Worm (Caenorhabditis elegans) whole organism, early embryonic: ENCODE measurements around the gene Y44A6C.1.

Experiments used
- B0310.2 ChIP-seq: sonication (generic microtip); optimal IDR thresholded peaks from 2 replicates; lab custom pipeline; 2016; ENCODE audit warnings: mild to moderate bottlenecking, missing genetic modification characterization, missing compliant biosample characterization
- F13C5.2 ChIP-seq: sonication (generic microtip); optimal IDR thresholded peaks from 2 replicates; lab custom pipeline; 2017; ENCODE audit warnings: mild to moderate bottlenecking, missing genetic modification characterization, inconsistent platforms, missing compliant biosample characterization
- aly-1 ChIP-seq: sonication (generic microtip); optimal IDR thresholded peaks from 2 replicates; lab custom pipeline; 2016; ENCODE audit warnings: missing genetic modification characterization, missing compliant biosample characterization
- ama-1 ChIP-seq: fragments of 150-350 bp; optimal IDR thresholded peaks from 2 replicates; lab custom pipeline; 2014
- ceh-13 ChIP-seq: fragments of 200-800 bp; sonication (Bioruptor generic); optimal IDR thresholded peaks from 2 replicates; lab custom pipeline; 2018; ENCODE audit warnings: mild to moderate bottlenecking, missing genetic modification characterization, missing compliant biosample characterization
- ceh-36 ChIP-seq: sonication (generic microtip); optimal IDR thresholded peaks from 2 replicates; lab custom pipeline; 2016; ENCODE audit warnings: missing genetic modification characterization, inconsistent platforms, missing compliant biosample characterization
- ets-7 ChIP-seq: sonication (generic microtip); optimal IDR thresholded peaks from 2 replicates; lab custom pipeline; 2016; ENCODE audit warnings: missing genotype, missing genetic modification characterization, missing compliant biosample characterization
- flt-1 ChIP-seq: fragments of 200-800 bp; sonication (Bioruptor generic); IDR thresholded peaks from 2 replicates; pipeline ENCODE4 v1.3.6; 2022; ENCODE audit warnings: missing genetic modification characterization, missing compliant biosample characterization
- hmbx-1 ChIP-seq: sonication (generic microtip); optimal IDR thresholded peaks from 2 replicates; lab custom pipeline; 2016; ENCODE audit warnings: mild to moderate bottlenecking, missing genetic modification characterization, missing compliant biosample characterization
- hmg-4 ChIP-seq: fragments of 200-800 bp; sonication (Bioruptor generic); optimal IDR thresholded peaks from 2 replicates; lab custom pipeline; 2018; ENCODE audit warnings: mild to moderate bottlenecking, missing genetic modification characterization, missing compliant biosample characterization
- hnd-1 ChIP-seq: sonication (generic microtip); optimal IDR thresholded peaks from 2 replicates; lab custom pipeline; 2016; ENCODE audit warnings: missing genetic modification characterization, missing compliant biosample characterization
- pes-1 ChIP-seq: fragments of 200-800 bp; sonication (Bioruptor generic); IDR thresholded peaks from 2 replicates; pipeline ENCODE4 v1.3.6; 2022; ENCODE audit warnings: missing genetic modification reagents, missing genetic modification characterization, missing compliant biosample characterization
- scrt-1 ChIP-seq: fragments of 200-800 bp; sonication (Bioruptor generic); IDR thresholded peaks from 2 replicates; pipeline ENCODE4 v1.3.6; 2022; ENCODE audit warnings: missing genetic modification characterization, missing compliant biosample characterization
- sea-1 ChIP-seq: fragments of 200-800 bp; sonication (Bioruptor generic); conservative IDR thresholded peaks from 2 replicates; pipeline ENCODE4 v1.3.6; 2022; ENCODE audit warnings: missing genetic modification characterization, missing compliant biosample characterization
- tbx-11 ChIP-seq: fragments of 200-800 bp; sonication (Bioruptor generic); IDR thresholded peaks from 2 replicates; pipeline ENCODE4 v1.3.6; 2022; ENCODE audit warnings: missing genetic modification characterization, missing compliant biosample characterization
- tbx-37 ChIP-seq: fragments of 200-800 bp; sonication (Bioruptor generic); conservative IDR thresholded peaks from 2 replicates; pipeline ENCODE4 v1.3.6; 2022; ENCODE audit warnings: missing genetic modification reagents, missing genetic modification characterization, missing compliant biosample characterization
- tra-4 ChIP-seq: sonication (generic microtip); optimal IDR thresholded peaks from 2 replicates; lab custom pipeline; 2017; ENCODE audit warnings: missing genetic modification characterization, missing compliant biosample characterization

The Y44A6C.1 gene

ce11 chrV:20752609-20753102 lies 38.9 kb downstream of the Y44A6C.1 start, which contains the start of gene pha-4:
Gene pha-4 (plus strand): TSS chrV:20753052.
- TF ChIP-seq pes-1 (GFP tag; lab: Robert Waterston, UW): no peak
- TF ChIP-seq hmbx-1: no peak
- TF ChIP-seq flt-1 (GFP tag; lab: Robert Waterston, UW): no peak
- no peak for TF ChIP-seq scrt-1 (GFP tag; lab: Robert Waterston, UW)
- no peak for TF ChIP-seq hnd-1 (tag; lab: Kevin White, UChicago)
- no peak for TF ChIP-seq ceh-36 (tag; lab: Kevin White, UChicago)
- TF ChIP-seq sea-1 (GFP tag; lab: Robert Waterston, UW): no peak
- no peak for TF ChIP-seq F13C5.2 (tag; lab: Kevin White, UChicago)
- TF ChIP-seq tbx-37 (GFP tag; lab: Robert Waterston, UW): no peak
- TF ChIP-seq ama-1 (lab: Kevin White, UChicago): no peak
- no peak for TF ChIP-seq ceh-13 (GFP tag; lab: Kevin White, UChicago)
- no peak for TF ChIP-seq ets-7 (tag; lab: Kevin White, UChicago)
- TF ChIP-seq B0310.2: no peak
- TF ChIP-seq aly-1 (tag; lab: Kevin White, UChicago): no peak
- no peak for TF ChIP-seq tbx-11 (GFP tag; lab: Robert Waterston, UW)
- TF ChIP-seq tra-4: no peak

ce11 chrV:20753838-20754503 lies 40.3 kb downstream of the Y44A6C.1 start:
- TF ChIP-seq ceh-36 (tag; lab: Kevin White, UChicago): no peak
- TF ChIP-seq scrt-1 (GFP tag; lab: Robert Waterston, UW): no peak

DNA sequence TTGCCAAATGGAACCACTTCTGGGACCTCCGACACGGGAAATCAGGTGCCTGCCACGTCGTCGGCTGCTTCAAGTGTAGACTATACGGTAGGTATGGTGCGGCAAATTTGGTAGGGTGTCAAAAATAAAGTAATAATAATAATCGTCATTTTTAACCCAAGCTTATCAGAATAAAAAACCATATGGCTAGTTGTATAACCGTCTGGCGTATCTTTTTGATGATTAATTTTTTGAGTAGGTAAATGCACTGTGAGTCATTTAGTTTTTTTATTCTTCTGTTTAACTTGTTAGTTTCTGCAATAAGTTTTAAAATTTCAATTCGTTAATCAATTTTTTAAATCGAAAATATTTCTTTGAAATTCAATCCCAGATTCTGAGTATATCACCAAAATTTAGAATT lies 41.8 kb downstream of the Y44A6C.1 start:
- TF ChIP-seq pes-1 (GFP tag; lab: Robert Waterston, UW) (no peak), ama-1 (lab: Kevin White, UChicago) (no peak), F13C5.2 (tag; lab: Kevin White, UChicago) (no peak), hmbx-1 (no peak), hmg-4 (GFP tag; lab: Kevin White, UChicago) (no peak), sea-1 (GFP tag; lab: Robert Waterston, UW) (no peak), tbx-37 (GFP tag; lab: Robert Waterston, UW) (no peak), scrt-1 (GFP tag; lab: Robert Waterston, UW) (no peak), flt-1 (GFP tag; lab: Robert Waterston, UW) (no peak)

DNA sequence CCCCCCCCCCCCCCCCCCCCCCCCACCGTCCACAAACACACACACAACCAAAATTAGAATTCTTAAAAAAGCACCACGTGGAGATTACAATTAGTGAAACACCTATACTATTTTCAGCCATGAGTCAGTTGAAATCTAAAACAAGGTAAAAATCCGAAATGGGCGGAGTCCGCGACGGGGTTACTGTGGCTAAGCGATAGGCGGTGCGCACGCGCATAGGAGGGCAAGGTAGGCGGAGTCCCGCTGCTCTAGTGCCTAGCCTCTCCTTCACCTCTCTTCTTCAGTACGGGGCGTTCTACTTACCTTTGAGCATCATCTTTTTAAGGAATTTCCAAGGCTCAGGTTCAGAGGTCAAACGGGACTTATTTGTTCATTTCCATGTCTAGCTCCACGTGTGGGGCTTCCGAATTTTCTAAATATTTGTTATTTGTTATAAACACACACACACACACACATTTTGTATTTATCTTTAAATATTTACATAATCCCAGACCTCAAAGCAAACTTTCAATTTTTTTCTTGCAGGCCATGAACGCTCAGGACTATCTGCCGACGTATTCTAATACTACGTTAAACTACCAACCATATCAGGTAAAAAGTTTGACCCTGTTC lies 42.8 kb downstream of the Y44A6C.1 start:
- TF ChIP-seq hnd-1 (tag; lab: Kevin White, UChicago): no peak
- TF ChIP-seq ama-1 (lab: Kevin White, UChicago): no peak
- no peak for TF ChIP-seq ceh-36 (tag; lab: Kevin White, UChicago)
- no peak for TF ChIP-seq ets-7 (tag; lab: Kevin White, UChicago)
- TF ChIP-seq sea-1 (GFP tag; lab: Robert Waterston, UW): no peak
- no peak for TF ChIP-seq flt-1 (GFP tag; lab: Robert Waterston, UW)
- TF ChIP-seq B0310.2: no peak
- no peak for TF ChIP-seq hmg-4 (GFP tag; lab: Kevin White, UChicago)
- no peak for TF ChIP-seq aly-1 (tag; lab: Kevin White, UChicago)
- no peak for TF ChIP-seq pes-1 (GFP tag; lab: Robert Waterston, UW)

DNA sequence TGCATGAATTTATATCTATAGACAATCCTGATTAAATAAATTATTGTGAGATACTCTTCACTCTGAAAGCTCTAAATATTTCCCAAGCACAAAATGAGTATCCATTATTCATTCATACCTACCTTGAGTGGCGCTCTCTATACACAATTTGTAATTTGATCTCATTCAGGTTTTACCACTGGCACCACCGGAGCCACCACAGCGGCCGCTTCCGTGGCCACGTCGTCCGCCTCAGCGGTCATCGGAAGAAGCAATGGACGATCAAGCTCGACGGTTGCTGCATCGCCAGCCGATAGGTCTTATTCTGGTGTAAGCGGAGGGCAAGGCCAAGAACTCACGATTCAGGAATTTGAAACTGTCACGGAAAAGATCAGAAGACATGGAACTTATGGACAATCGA lies 43.5 kb downstream of the Y44A6C.1 start:
- no peak for TF ChIP-seq tbx-11 (GFP tag; lab: Robert Waterston, UW)
- TF ChIP-seq ceh-36 (tag; lab: Kevin White, UChicago): no peak
- TF ChIP-seq aly-1 (tag; lab: Kevin White, UChicago): no peak
- no peak for TF ChIP-seq tra-4
- TF ChIP-seq flt-1 (GFP tag; lab: Robert Waterston, UW): no peak
- TF ChIP-seq sea-1 (GFP tag; lab: Robert Waterston, UW): no peak

DNA sequence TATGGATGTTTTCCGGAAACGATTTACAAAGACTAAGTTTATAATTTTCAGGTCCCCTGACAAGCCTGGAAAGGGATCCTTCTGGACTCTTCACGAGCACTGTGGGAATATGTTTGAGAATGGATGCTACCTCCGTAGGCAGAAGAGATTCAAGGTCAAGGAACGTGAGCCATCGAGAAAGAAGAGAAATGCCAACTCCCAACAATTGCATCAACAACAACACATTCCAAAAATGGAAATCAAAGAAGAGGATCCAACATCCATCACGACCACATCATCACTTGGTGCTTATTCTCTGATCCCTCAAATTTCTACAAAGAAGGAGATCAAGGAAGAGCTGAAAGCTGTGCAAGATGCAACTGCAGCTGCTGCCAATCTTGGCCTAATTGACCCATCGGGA lies 44.4 kb downstream of the Y44A6C.1 start:
- TF ChIP-seq ceh-36 (tag; lab: Kevin White, UChicago) (no peak), tra-4 (no peak), sea-1 (GFP tag; lab: Robert Waterston, UW) (no peak), hnd-1 (tag; lab: Kevin White, UChicago) (no peak), scrt-1 (GFP tag; lab: Robert Waterston, UW) (no peak), ceh-13 (GFP tag; lab: Kevin White, UChicago) (no peak), F13C5.2 (tag; lab: Kevin White, UChicago) (no peak), hmg-4 (GFP tag; lab: Kevin White, UChicago) (no peak), B0310.2 (no peak), pes-1 (GFP tag; lab: Robert Waterston, UW) (no peak), tbx-11 (GFP tag; lab: Robert Waterston, UW) (no peak), flt-1 (GFP tag; lab: Robert Waterston, UW) (no peak), hmbx-1 (no peak), aly-1 (tag; lab: Kevin White, UChicago) (no peak), ama-1 (lab: Kevin White, UChicago) (no peak), ets-7 (tag; lab: Kevin White, UChicago) (no peak), tbx-37 (GFP tag; lab: Robert Waterston, UW) (no peak)

DNA sequence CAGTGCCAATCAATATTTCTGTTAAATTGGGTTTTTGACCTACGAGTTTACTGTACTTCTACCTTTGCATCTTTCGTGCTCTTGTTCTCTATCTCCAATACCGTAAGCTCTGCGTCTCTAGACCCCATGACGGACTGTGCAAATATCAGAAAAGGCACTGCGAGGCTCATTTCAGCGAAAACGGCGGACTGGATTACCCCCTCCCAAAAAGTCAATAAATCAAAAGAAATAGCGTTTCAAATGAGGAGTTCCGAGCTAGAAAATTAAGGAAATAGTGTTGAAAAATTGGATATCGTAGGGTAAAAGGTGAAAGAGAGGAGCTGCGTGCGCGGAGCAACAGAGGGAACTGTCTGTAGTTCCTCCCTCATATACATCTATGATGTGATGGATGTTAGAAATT lies 48.0 kb downstream of the Y44A6C.1 start:
- no peak for TF ChIP-seq ets-7 (tag; lab: Kevin White, UChicago)
- TF ChIP-seq sea-1 (GFP tag; lab: Robert Waterston, UW): no peak
- no peak for TF ChIP-seq pes-1 (GFP tag; lab: Robert Waterston, UW)
- TF ChIP-seq ama-1 (lab: Kevin White, UChicago): no peak
- TF ChIP-seq ceh-13 (GFP tag; lab: Kevin White, UChicago): no peak
- TF ChIP-seq B0310.2: no peak
- TF ChIP-seq hmg-4 (GFP tag; lab: Kevin White, UChicago): no peak
- TF ChIP-seq aly-1 (tag; lab: Kevin White, UChicago): no peak
- no peak for TF ChIP-seq ceh-36 (tag; lab: Kevin White, UChicago)
- no peak for TF ChIP-seq F13C5.2 (tag; lab: Kevin White, UChicago)
- TF ChIP-seq tra-4: no peak
- TF ChIP-seq scrt-1 (GFP tag; lab: Robert Waterston, UW): no peak
- TF ChIP-seq hmbx-1: no peak
- TF ChIP-seq tbx-37 (GFP tag; lab: Robert Waterston, UW): no peak
- no peak for TF ChIP-seq hnd-1 (tag; lab: Kevin White, UChicago)
- TF ChIP-seq tbx-11 (GFP tag; lab: Robert Waterston, UW): no peak
- no peak for TF ChIP-seq flt-1 (GFP tag; lab: Robert Waterston, UW)
